Fruit fly (Drosophila melanogaster) whole organism, embryonic: ENCODE data around the gene CG13653.
A peak's percentile ranks its signal among the peaks of the same experiment; 100 is the strongest.

Experiments used
- Bgb ChIP-seq: fragments of 200-800 bp; sonication (Bioruptor generic); IDR thresholded peaks from 2 replicates; pipeline ENCODE4 v1.3.6; 2022; ENCODE audit warnings: missing biosample characterization, missing genetic modification characterization; ENCODE audit not compliant: partially characterized antibody
- CG11085 ChIP-seq: fragments of 200-800 bp; sonication (Bioruptor generic); IDR thresholded peaks from 2 replicates; pipeline ENCODE4 v1.3.6; 2022; ENCODE audit warnings: missing biosample characterization, missing genetic modification characterization
- CG12659 ChIP-seq: fragments of 200-800 bp; sonication (Bioruptor generic); optimal IDR thresholded peaks from 3 replicates; lab custom pipeline; 2017; ENCODE audit warnings: mild to moderate bottlenecking, missing biosample characterization, missing genetic modification reagents, missing genetic modification characterization
- CG13287 ChIP-seq: fragments of 200-800 bp; sonication (Bioruptor generic); IDR thresholded peaks from 2 replicates; pipeline ENCODE4 v1.3.6; 2022; ENCODE audit warnings: missing biosample characterization, missing genetic modification characterization; ENCODE audit not compliant: partially characterized antibody
- CG14860 ChIP-seq: fragments of 200-800 bp; sonication (Bioruptor generic); IDR thresholded peaks from 3 replicates; pipeline ENCODE4 v1.3.6; 2022; ENCODE audit warnings: missing biosample characterization, missing genetic modification characterization; ENCODE audit not compliant: partially characterized antibody
- CG15514 ChIP-seq: fragments of 200-800 bp; sonication (Bioruptor generic); optimal IDR thresholded peaks from 3 replicates; lab custom pipeline; 2017; ENCODE audit warnings: missing biosample characterization, missing genetic modification characterization, mild to moderate bottlenecking, moderate library complexity, missing genetic modification reagents
- CG16813 ChIP-seq: fragments of 200-800 bp; sonication (Bioruptor generic); IDR thresholded peaks from 3 replicates; pipeline ENCODE4 v1.3.6; 2022; ENCODE audit warnings: missing biosample characterization, missing genetic modification characterization; ENCODE audit not compliant: partially characterized antibody
- CG2116 ChIP-seq: fragments of 200-800 bp; sonication (Bioruptor generic); optimal IDR thresholded peaks from 3 replicates; lab custom pipeline; 2018; ENCODE audit warnings: missing biosample characterization, mild to moderate bottlenecking, missing genetic modification characterization
- CG2129 ChIP-seq: fragments of 200-800 bp; sonication (Bioruptor generic); IDR thresholded peaks from 2 replicates; pipeline ENCODE4 v1.3.6; 2022; ENCODE audit warnings: missing biosample characterization, missing genetic modification characterization; ENCODE audit not compliant: partially characterized antibody
- CG2199 ChIP-seq: fragments of 200-800 bp; sonication (Bioruptor generic); IDR thresholded peaks from 3 replicates; pipeline ENCODE4 v1.3.6; 2022; ENCODE audit warnings: missing biosample characterization, missing genetic modification characterization
- CG6791 ChIP-seq: fragments of 200-800 bp; sonication (Bioruptor generic); IDR thresholded peaks from 3 replicates; pipeline ENCODE4 v1.3.6; 2022; ENCODE audit warnings: missing biosample characterization, missing genetic modification characterization; ENCODE audit not compliant: partially characterized antibody
- CG7357 ChIP-seq: fragments of 200-800 bp; sonication (Bioruptor generic); IDR thresholded peaks from 3 replicates; pipeline ENCODE4 v1.3.6; 2022; ENCODE audit warnings: missing biosample characterization, missing genetic modification characterization
- CG7372 ChIP-seq: fragments of 200-800 bp; sonication (Bioruptor generic); IDR thresholded peaks from 2 replicates; pipeline ENCODE4 v1.3.6; 2022; ENCODE audit warnings: missing biosample characterization, missing genetic modification characterization
- CG9215 ChIP-seq: fragments of 200-800 bp; sonication (Bioruptor generic); IDR thresholded peaks from 2 replicates; pipeline ENCODE4 v1.3.6; 2022; ENCODE audit warnings: missing biosample characterization, missing genetic modification characterization
- CG9797 ChIP-seq: fragments of 200-800 bp; sonication (Bioruptor generic); optimal IDR thresholded peaks from 3 replicates; lab custom pipeline; 2018; ENCODE audit warnings: missing biosample characterization, mild to moderate bottlenecking, missing genetic modification characterization
- CTCF ChIP-seq: fragments of 200-800 bp; sonication (Bioruptor generic); optimal IDR thresholded peaks from 2 replicates; lab custom pipeline; 2017; ENCODE audit warnings: missing biosample characterization, mild to moderate bottlenecking, missing genetic modification characterization, moderate library complexity
- D ChIP-seq, 2 experiments: fragments of 200-800 bp in 1 of 2; fragments of >200 bp in 1 of 2; sonication (Bioruptor generic) in 1 of 2; optimal IDR thresholded peaks; 2 replicates in 1 of 2; 3 replicates in 1 of 2; lab custom pipeline; 2017; ENCODE audit warnings: mild to moderate bottlenecking in 1 of 2, missing biosample characterization in 1 of 2, missing genetic modification characterization in 1 of 2, missing genetic modification reagents in 1 of 2
- Dad ChIP-seq: fragments of 200-800 bp; sonication (Bioruptor generic); optimal IDR thresholded peaks from 3 replicates; lab custom pipeline; 2016; ENCODE audit warnings: missing biosample characterization, missing genetic modification characterization
- E2f2 ChIP-seq: fragments of 200-800 bp; sonication (Bioruptor generic); IDR thresholded peaks from 2 replicates; pipeline ENCODE4 v1.3.6; 2022; ENCODE audit warnings: missing biosample characterization, missing genetic modification characterization
- Ets97D ChIP-seq: fragments of 200-800 bp; sonication (Bioruptor generic); optimal IDR thresholded peaks from 3 replicates; lab custom pipeline; 2016; ENCODE audit warnings: missing biosample characterization, missing genetic modification characterization
- HLH4C ChIP-seq: fragments of 200-800 bp; sonication (Bioruptor generic); IDR thresholded peaks from 3 replicates; pipeline ENCODE4 v1.3.6; 2022; ENCODE audit warnings: missing biosample characterization, missing genetic modification characterization; ENCODE audit not compliant: partially characterized antibody
- HmgD ChIP-seq: fragments of 200-800 bp; sonication (Bioruptor generic); optimal IDR thresholded peaks from 3 replicates; lab custom pipeline; 2016; ENCODE audit warnings: missing biosample characterization, missing genetic modification characterization
- Lhr ChIP-seq: fragments of 200-800 bp; sonication (Bioruptor generic); optimal IDR thresholded peaks from 3 replicates; lab custom pipeline; 2017; ENCODE audit warnings: mild to moderate bottlenecking, missing biosample characterization, missing genetic modification reagents, missing genetic modification characterization
- Max ChIP-seq: fragments of 200-800 bp; sonication (Bioruptor generic); optimal IDR thresholded peaks from 2 replicates; lab custom pipeline; 2016; ENCODE audit warnings: missing biosample characterization, mild to moderate bottlenecking, missing genetic modification characterization
- Myb ChIP-seq: fragments of 200-800 bp; sonication (Bioruptor generic); optimal IDR thresholded peaks from 2 replicates; lab custom pipeline; 2016; ENCODE audit warnings: missing biosample characterization, missing genetic modification characterization
- Oaz ChIP-seq: fragments of 200-800 bp; sonication (Bioruptor generic); IDR thresholded peaks from 2 replicates; pipeline ENCODE4 v1.3.6; 2022; ENCODE audit warnings: missing biosample characterization, missing genetic modification characterization
- Opbp ChIP-seq: fragments of 200-800 bp; sonication (Bioruptor generic); IDR thresholded peaks from 3 replicates; pipeline ENCODE4 v1.3.6; 2022; ENCODE audit warnings: missing biosample characterization, missing genetic modification characterization; ENCODE audit not compliant: partially characterized antibody
- Six4 ChIP-seq: fragments of 200-800 bp; sonication (Bioruptor generic); optimal IDR thresholded peaks from 2 replicates; lab custom pipeline; 2016; ENCODE audit warnings: missing biosample characterization, missing genetic modification characterization
- Sry-δ ChIP-seq: fragments of 200-800 bp; sonication (Bioruptor generic); optimal IDR thresholded peaks from 2 replicates; lab custom pipeline; 2016; ENCODE audit warnings: missing biosample characterization, missing genetic modification characterization
- Xbp1 ChIP-seq: fragments of 200-800 bp; sonication (Bioruptor generic); optimal IDR thresholded peaks from 3 replicates; lab custom pipeline; 2016; ENCODE audit warnings: missing biosample characterization, mild to moderate bottlenecking, missing genetic modification characterization
- crol ChIP-seq: fragments of 200-800 bp; sonication (Bioruptor generic); IDR thresholded peaks from 2 replicates; pipeline ENCODE4 v1.3.6; 2022; ENCODE audit warnings: missing biosample characterization, missing genetic modification characterization
- dpn ChIP-seq, 2 experiments: fragments of 200-800 bp; sonication (Bioruptor generic); optimal IDR thresholded peaks; 3 replicates each; lab custom pipeline; 2016; ENCODE audit warnings: missing biosample characterization in 2 of 2, missing genetic modification characterization in 2 of 2
- gfzf ChIP-seq: fragments of 200-800 bp; sonication (Bioruptor generic); optimal IDR thresholded peaks from 2 replicates; lab custom pipeline; 2016; ENCODE audit warnings: missing biosample characterization, mild to moderate bottlenecking, missing genetic modification characterization, moderate library complexity
- hbn ChIP-seq: fragments of 200-800 bp; sonication (Bioruptor generic); IDR thresholded peaks from 2 replicates; pipeline ENCODE4 v1.3.6; 2022; ENCODE audit warnings: missing biosample characterization, missing genetic modification characterization; ENCODE audit not compliant: partially characterized antibody
- hkb ChIP-seq, 2 experiments: fragments of 200-800 bp in 1 of 2; fragments of >200 bp in 1 of 2; sonication (Bioruptor generic) in 1 of 2; IDR thresholded peaks in 1 of 2; optimal IDR thresholded peaks in 1 of 2; 2 replicates each; pipeline versions ENCODE4 v1.3.6 to Lab custom; 2017 to 2022; ENCODE audit warnings: missing biosample characterization in 1 of 2, missing genetic modification characterization in 1 of 2
- knrl ChIP-seq: fragments of 200-800 bp; sonication (Bioruptor generic); IDR thresholded peaks from 3 replicates; pipeline ENCODE4 v1.3.6; 2022; ENCODE audit warnings: missing biosample characterization, missing genetic modification characterization; ENCODE audit not compliant: partially characterized antibody
- nerfin-2 ChIP-seq: fragments of 200-800 bp; sonication (Bioruptor generic); IDR thresholded peaks from 2 replicates; pipeline ENCODE4 v1.3.6; 2022; ENCODE audit warnings: missing biosample characterization, missing genetic modification characterization; ENCODE audit not compliant: partially characterized antibody
- oc ChIP-seq: fragments of 200-800 bp; sonication (Bioruptor generic); optimal IDR thresholded peaks from 2 replicates; lab custom pipeline; 2018; ENCODE audit warnings: missing biosample characterization, mild to moderate bottlenecking, missing genetic modification characterization, moderate library complexity
- pan ChIP-seq, 4 experiments: fragments of >200 bp in 3 of 4; fragments of 200-800 bp in 1 of 4; sonication (Bioruptor generic) in 1 of 4; optimal IDR thresholded peaks in 3 of 4; IDR thresholded peaks in 1 of 4; 2 replicates each; pipeline versions ENCODE4 v1.3.6 to Lab custom; 2017 to 2022; ENCODE audit warnings: missing biosample characterization in 2 of 4, missing genetic modification characterization in 2 of 4, mixed read lengths in 1 of 4
- pzg ChIP-seq: fragments of 200-800 bp; sonication (Bioruptor generic); optimal IDR thresholded peaks from 3 replicates; lab custom pipeline; 2018; ENCODE audit warnings: missing biosample characterization, mild to moderate bottlenecking, missing genetic modification characterization, moderate library complexity
- rib ChIP-seq: fragments of 200-800 bp; sonication (Bioruptor generic); IDR thresholded peaks from 2 replicates; pipeline ENCODE4 v1.3.6; 2022; ENCODE audit warnings: missing biosample characterization, missing genetic modification characterization
- slp2 ChIP-seq: fragments of 200-800 bp; sonication (Bioruptor generic); optimal IDR thresholded peaks from 2 replicates; lab custom pipeline; 2016; ENCODE audit warnings: missing biosample characterization, missing genetic modification characterization
- tna ChIP-seq: fragments of 200-800 bp; sonication (Bioruptor generic); IDR thresholded peaks from 2 replicates; pipeline ENCODE4 v1.3.6; 2022; ENCODE audit warnings: missing biosample characterization, missing genetic modification characterization; ENCODE audit not compliant: partially characterized antibody
- unpg ChIP-seq: fragments of 200-800 bp; sonication (Bioruptor generic); optimal IDR thresholded peaks from 3 replicates; lab custom pipeline; 2018; ENCODE audit warnings: missing biosample characterization, mild to moderate bottlenecking, missing genetic modification characterization, moderate library complexity
- zf30C ChIP-seq: fragments of 200-800 bp; sonication (Bioruptor generic); optimal IDR thresholded peaks from 3 replicates; lab custom pipeline; 2018; ENCODE audit warnings: missing biosample characterization, mild to moderate bottlenecking, missing genetic modification characterization

CG13653 gene

DNA sequence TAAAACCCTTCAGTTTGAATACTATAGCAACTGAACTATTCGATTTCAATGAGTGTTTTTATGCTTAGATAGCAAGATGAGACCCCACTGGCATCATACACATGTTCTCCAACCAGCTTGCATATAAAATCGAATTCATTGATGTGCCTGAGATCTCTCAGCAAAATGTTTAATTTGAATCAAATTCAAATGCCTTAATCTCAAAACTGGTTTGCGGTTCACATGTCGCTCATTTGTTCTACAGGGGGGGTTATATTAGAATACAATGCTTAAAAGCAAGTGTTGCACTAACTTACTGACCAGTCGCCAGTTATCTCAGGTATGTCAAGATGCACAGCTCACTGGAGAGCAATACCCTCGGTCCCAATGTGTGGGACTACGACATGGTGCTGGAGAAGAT is 23.7 kb downstream of the CG13653 start, which contains the start of gene CG31103:
TSS of gene CG31103 (plus strand) at position 301 of the 400 bp plus-strand sequence.
- TF ChIP-seq CG11085 (GFP tag; lab: Robert Waterston, UW): no peak
- TF ChIP-seq Oaz (GFP tag; lab: Robert Waterston, UW): no peak
- no peak for TF ChIP-seq tna
- TF ChIP-seq rib (GFP tag; lab: Robert Waterston, UW): no peak

DNA sequence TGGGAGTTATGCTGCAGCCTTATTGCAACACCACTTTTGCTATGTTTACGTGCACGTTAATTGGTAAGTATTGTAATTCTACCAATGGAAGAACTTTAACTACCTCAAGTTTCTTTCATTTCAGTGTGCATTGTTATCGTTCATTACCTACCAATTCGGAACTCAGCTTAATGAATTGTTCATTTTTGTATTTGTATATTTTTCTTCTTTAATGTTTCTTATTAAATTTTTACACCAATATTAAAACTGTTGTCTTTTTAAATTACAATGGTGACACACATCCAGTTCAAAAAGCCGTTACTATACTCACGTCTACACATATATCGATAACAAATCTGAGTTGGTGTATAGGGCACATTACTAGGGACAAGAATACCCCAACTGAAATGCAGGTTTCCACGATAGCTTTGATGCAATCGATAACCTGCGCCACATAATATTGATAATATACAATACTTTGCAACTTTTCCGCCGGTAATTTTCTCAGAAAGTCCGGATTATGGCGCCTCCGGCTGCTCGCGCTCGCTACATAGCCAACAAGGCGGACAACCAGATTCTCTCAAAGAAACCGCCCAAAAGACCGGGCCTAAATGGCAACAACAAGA is 26.0 kb downstream of the CG13653 start, which contains the start of gene Alg9:
TSS of gene Alg9 (plus strand) at position 387 of the 605 bp plus-strand sequence.
- TF ChIP-seq CG12659 (GFP tag; lab: Kevin White, UChicago) (peak; percentile 31), CG15514 (GFP tag; lab: Kevin White, UChicago) (peak; percentile 94), pan (optimal IDR thresholded peaks at IDR 0.05; lab: Kevin White, UChicago) (no peak), pan (GFP tag; optimal IDR thresholded peaks at IDR 0.05 in 1 of 2, IDR thresholded peaks at IDR 0.05 in 1 of 2) (no peak), Opbp (GFP tag; lab: Robert Waterston, UW) (peak; percentile 90; the same call in 2 of the 3 replicates), CG14860 (GFP tag; lab: Robert Waterston, UW) (peak; percentile 84), pzg (GFP tag; lab: Kevin White, UChicago) (peak; percentile 79), dpn (GFP tag; optimal IDR thresholded peaks at IDR 0.05; lab: Kevin White, UChicago) (peak in 1 of 2 experiments; percentile 6), CG16813 (GFP tag; lab: Robert Waterston, UW) (peak; percentile 89), HLH4C (GFP tag; lab: Robert Waterston, UW) (peak; percentile 95), CG2199 (GFP tag; lab: Robert Waterston, UW) (no peak), Myb (GFP tag; lab: Kevin White, UChicago) (peak; percentile 98), CG7372 (GFP tag; lab: Robert Waterston, UW) (no peak), crol (GFP tag; lab: Robert Waterston, UW) (no peak), Dad (GFP tag; lab: Kevin White, UChicago) (peak; percentile 13), zf30C (no peak), CG2116 (peak; percentile 84), Max (GFP tag; lab: Kevin White, UChicago) (peak; percentile 24), CTCF (GFP tag; lab: Kevin White, UChicago) (peak; percentile 30), E2f2 (peak; percentile 71), Lhr (GFP tag; lab: Kevin White, UChicago) (no peak), Bgb (GFP tag; lab: Robert Waterston, UW) (peak; percentile 93), CG13287 (GFP tag; lab: Robert Waterston, UW) (peak; percentile 94), CG9215 (no peak), gfzf (GFP tag; lab: Kevin White, UChicago) (peak; percentile 42), unpg (GFP tag; lab: Kevin White, UChicago) (no peak), CG9797 (GFP tag; lab: Kevin White, UChicago) (peak; percentile 21), Ets97D (GFP tag; lab: Kevin White, UChicago) (peak; percentile 74), Xbp1 (GFP tag; lab: Kevin White, UChicago) (peak; percentile 8), slp2 (no peak), CG2129 (GFP tag; lab: Robert Waterston, UW) (peak; percentile 69), oc (no peak), Six4 (GFP tag; lab: Kevin White, UChicago) (peak; percentile 13), HmgD (GFP tag; lab: Kevin White, UChicago) (peak; percentile 46), CG7357 (peak; percentile 84), nerfin-2 (peak; percentile 93), hbn (peak; percentile 86), Sry-δ (GFP tag; lab: Kevin White, UChicago) (peak; percentile 88), hkb (optimal IDR thresholded peaks at IDR 0.05; lab: Kevin White, UChicago) (peak; percentile 18), hkb (GFP tag; IDR thresholded peaks at IDR 0.05; lab: Robert Waterston, UW) (no peak), CG6791 (GFP tag; lab: Robert Waterston, UW) (peak; percentile 92), D (optimal IDR thresholded peaks at IDR 0.05; lab: Kevin White, UChicago) (no peak), D (GFP tag; optimal IDR thresholded peaks at IDR 0.05; lab: Kevin White, UChicago) (no peak), knrl (GFP tag; lab: Robert Waterston, UW) (peak; percentile 89)
